Fruit fly (Drosophila melanogaster): Measurements from ENCODE around the gene CG6785.

DNA sequence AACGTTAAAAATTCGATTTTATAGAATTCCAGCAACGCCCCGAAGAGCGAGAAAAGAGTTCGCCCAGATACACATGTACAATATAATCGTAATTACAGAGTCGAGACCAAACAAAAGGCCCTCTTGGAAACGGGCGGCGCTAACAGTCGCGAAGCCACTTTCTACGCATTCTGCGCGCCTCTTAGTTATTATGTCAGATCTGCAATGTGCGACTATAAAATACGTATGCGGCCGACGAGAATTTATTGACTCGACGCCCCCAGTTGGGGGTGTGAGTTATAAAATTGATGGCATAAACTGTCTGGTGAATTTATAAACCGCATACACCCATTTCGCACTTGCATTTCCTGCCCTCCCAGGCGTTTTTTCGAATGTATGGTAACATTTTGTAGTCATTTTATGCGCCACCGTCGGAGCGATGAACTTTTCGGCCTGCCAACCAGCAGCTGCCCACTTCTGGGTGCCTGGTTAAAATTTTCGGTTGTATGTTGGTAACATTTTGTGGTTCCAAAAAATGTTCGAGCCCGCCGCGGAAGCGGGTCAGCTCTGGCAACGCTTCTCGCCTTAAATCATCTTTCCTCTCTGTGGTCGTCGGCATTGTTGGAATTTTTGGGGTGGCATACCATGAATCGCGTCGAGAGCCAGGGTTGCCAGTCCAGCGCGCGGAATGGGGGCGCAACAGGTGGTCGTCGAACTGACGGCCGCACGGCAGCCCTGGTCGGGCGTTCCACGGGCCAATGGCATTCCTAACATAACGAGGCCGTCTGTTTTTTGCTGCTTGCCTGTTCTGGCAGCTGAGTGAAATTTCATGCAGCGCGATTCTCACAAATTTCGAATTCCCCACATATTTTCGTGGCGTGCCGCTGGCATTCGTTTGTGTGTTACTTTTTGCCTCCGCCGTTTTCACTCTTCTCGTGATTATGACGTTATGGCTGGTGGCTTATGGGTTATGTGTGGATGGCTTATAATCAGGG is 33.0 kb downstream of the CG6785 start:
- TF ChIP-seq Sin3A (optimal IDR thresholded peaks at IDR 0.05) (no peak), h (optimal IDR thresholded peaks at IDR 0.05) (no peak)

Measured in Kc167 (cell line).